Fruit fly (Drosophila melanogaster): ENCODE measurements around the gene CG14314.

Gene CG14314

DNA sequence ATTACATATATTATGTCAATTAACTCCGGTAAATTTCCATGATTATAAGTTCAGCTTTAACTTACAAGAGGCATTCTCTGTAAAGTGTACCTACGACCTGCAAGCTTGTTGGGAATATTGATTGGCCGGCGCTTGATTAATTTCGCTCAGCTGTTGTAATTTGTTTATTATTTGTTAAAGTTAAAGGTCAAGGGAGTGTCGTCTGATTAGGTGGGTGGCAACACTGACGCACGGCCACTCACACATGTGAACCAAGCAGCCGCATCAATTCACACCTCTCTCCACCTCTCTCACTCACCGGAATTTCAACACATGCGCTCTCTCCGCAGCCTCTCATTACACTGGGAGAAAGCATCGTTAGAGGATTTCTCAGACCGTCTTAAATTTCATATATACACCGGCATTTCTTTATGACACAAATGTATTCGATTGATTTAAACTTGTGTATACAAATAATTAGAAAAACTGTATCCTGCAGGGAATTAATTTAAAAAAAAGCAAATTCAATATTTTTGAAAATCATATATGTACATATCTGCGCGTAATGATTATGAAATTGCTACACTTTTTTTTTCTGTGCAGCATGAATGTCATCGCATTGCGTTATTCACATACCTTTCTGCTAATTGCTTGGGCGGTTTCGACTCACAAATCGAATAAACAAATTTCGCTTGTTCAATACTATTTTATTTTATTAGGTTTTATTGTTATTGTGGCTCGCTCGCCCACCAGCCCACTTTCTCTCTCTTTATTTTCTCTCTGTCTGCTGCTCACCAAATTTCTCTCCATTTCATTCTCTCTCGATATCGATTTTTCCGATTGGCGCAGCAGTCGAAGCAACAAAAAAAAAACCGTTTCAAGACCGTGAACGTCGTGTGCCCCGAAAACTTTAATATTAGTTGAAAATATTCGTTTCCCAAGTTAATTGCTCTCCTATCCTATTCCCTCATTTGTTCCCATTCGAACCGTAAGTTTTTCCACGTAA, 43.7 kb upstream of the CG14314 start (continued):
- TF ChIP-seq CG8359 (GFP tag; optimal IDR thresholded peaks at IDR 0.05; ENCODE audit: borderline replicate concordance) (peak; percentile 84), CG4424 (GFP tag; optimal IDR thresholded peaks at IDR 0.05) (peak; percentile 94), tgo (GFP tag; IDR thresholded peaks at IDR 0.05) (peak; percentile 91), HLH4C (GFP tag; IDR thresholded peaks at IDR 0.05; ENCODE audit: partially characterized antibody) (0 out of 3 replicates have a peak, but pooled peaks have one; percentile 29), gcm (GFP tag; optimal IDR thresholded peaks at IDR 0.05) (peak; percentile 92), unc-4 (GFP tag; IDR thresholded peaks at IDR 0.05; ENCODE audit: partially characterized antibody) (no peak), cwo (GFP tag; optimal IDR thresholded peaks at IDR 0.05) (peak; percentile 91), bbx (GFP tag; IDR thresholded peaks at IDR 0.05; ENCODE audit: partially characterized antibody) (no peak), dmrt11E (tag; optimal IDR thresholded peaks at IDR 0.05) (peak; percentile 91), gfzf (GFP tag; optimal IDR thresholded peaks at IDR 0.05) (no peak), chinmo (GFP tag; IDR thresholded peaks at IDR 0.05; ENCODE audit: partially characterized antibody) (0 out of 4 replicates have a peak, but pooled peaks have one; percentile 32), Bdp1 (GFP tag; optimal IDR thresholded peaks at IDR 0.05) (peak; percentile 85), Hr78 (GFP tag; optimal IDR thresholded peaks at IDR 0.05) (peak in 1 of 2 experiments; percentile 90), CoRest (tag; optimal IDR thresholded peaks at IDR 0.05) (peak; percentile 96), CG10654 (GFP tag; optimal IDR thresholded peaks at IDR 0.05) (peak; percentile 89), Dref (GFP tag; IDR thresholded peaks at IDR 0.05) (peak; percentile 38; the same call in 1 of the 2 replicates), CG10147 (GFP tag; optimal IDR thresholded peaks at IDR 0.05) (peak; percentile 93), Neu2 (GFP tag; optimal IDR thresholded peaks at IDR 0.05; ENCODE audit: borderline replicate concordance) (peak; percentile 46), Mes4 (GFP tag; optimal IDR thresholded peaks at IDR 0.05) (peak; percentile 90), CG9876 (GFP tag; optimal IDR thresholded peaks at IDR 0.05) (peak; percentile 86), CG7928 (GFP tag; optimal IDR thresholded peaks at IDR 0.05) (peak; percentile 56), CG13296 (GFP tag; optimal IDR thresholded peaks at IDR 0.05) (peak; percentile 92), vnd (GFP tag; IDR thresholded peaks at IDR 0.05; ENCODE audit: partially characterized antibody) (no peak), lola (GFP tag; optimal IDR thresholded peaks at IDR 0.05) (peak in 1 of 3 experiments; percentile 94), CG6765 (GFP tag; optimal IDR thresholded peaks at IDR 0.05) (peak; percentile 87), CG17829 (tag; optimal IDR thresholded peaks at IDR 0.05) (peak; percentile 92), Atf6 (GFP tag; IDR thresholded peaks at IDR 0.05) (peak; percentile 89), grn (GFP tag; optimal IDR thresholded peaks at IDR 0.05) (peak; percentile 48), Jarid2 (GFP tag; optimal IDR thresholded peaks at IDR 0.05) (peak; percentile 77), CG18619 (GFP tag; optimal IDR thresholded peaks at IDR 0.05) (peak; percentile 93), NC2α (GFP tag; optimal IDR thresholded peaks at IDR 0.05) (peak; percentile 88), MESR4 (GFP tag; optimal IDR thresholded peaks at IDR 0.05) (peak; percentile 27), ara (GFP tag; IDR thresholded peaks at IDR 0.05) (peak; percentile 81), CG11723 (GFP tag; optimal IDR thresholded peaks at IDR 0.05) (peak; percentile 89), CG11085 (GFP tag; IDR thresholded peaks at IDR 0.05) (peak; percentile 71), ind (GFP tag; optimal IDR thresholded peaks at IDR 0.05) (peak; percentile 92), CG4282 (GFP tag; optimal IDR thresholded peaks at IDR 0.05) (peak; percentile 50), CG9609 (GFP tag; optimal IDR thresholded peaks at IDR 0.05) (peak; percentile 93), CG15601 (tag; optimal IDR thresholded peaks at IDR 0.05) (peak; percentile 92), stwl (tag; optimal IDR thresholded peaks at IDR 0.05) (peak; percentile 1), CG10543 (GFP tag; optimal IDR thresholded peaks at IDR 0.05) (peak; percentile 86), Abd-B (GFP tag; optimal IDR thresholded peaks at IDR 0.05) (peak; percentile 95), ranshi (GFP tag; IDR thresholded peaks at IDR 0.05) (peak; percentile 86), sens-2 (GFP tag; IDR thresholded peaks at IDR 0.05) (peak; percentile 60; the same call in 1 of the 2 replicates), NfI (GFP tag; optimal IDR thresholded peaks at IDR 0.05) (peak; percentile 92)

Measured in whole organism, embryonic.